Fruit fly (Drosophila melanogaster): ENCODE measurements around the gene CG9360.
A peak's percentile ranks its signal among the peaks of the same experiment; 100 is the strongest.

The CG9360 gene

DNA sequence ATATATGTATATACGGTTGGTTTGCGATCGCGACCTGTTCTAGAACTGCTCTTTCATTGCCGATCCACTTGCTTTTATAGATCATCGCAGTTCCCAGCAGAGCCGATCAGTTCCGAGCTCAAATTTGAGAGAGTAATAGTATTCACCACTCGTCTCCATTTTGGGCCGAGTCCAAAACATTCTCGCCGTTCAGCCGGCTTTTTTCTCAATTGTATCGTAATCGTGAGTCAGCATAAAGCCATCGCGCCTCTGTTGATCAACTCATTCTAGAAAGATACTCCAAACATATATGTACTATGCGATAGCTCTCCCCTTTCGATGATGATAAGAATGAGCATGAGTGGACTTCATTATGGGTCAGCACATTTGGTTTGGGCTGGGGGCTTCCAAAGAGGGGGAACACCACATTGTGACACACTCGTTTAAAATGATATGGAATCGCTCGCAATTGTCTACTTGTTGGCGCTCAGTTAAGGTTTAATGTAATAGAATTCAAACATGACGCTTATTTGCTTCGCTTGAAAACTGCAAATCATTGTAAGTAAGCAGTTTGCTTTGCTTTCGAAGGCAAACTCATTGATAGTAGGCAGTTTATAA is at the start of gene CG9360:
Gene CG9360, minus strand, starts transcription at position 51 of the 597 bp plus-strand sequence.
- TF ChIP-seq esn (GFP tag; optimal IDR thresholded peaks at IDR 0.05) = no peak
- TF ChIP-seq fd85E (GFP tag; optimal IDR thresholded peaks at IDR 0.05) = no peak
- TF ChIP-seq CG32006 (GFP tag; optimal IDR thresholded peaks at IDR 0.05) = no peak

DNA sequence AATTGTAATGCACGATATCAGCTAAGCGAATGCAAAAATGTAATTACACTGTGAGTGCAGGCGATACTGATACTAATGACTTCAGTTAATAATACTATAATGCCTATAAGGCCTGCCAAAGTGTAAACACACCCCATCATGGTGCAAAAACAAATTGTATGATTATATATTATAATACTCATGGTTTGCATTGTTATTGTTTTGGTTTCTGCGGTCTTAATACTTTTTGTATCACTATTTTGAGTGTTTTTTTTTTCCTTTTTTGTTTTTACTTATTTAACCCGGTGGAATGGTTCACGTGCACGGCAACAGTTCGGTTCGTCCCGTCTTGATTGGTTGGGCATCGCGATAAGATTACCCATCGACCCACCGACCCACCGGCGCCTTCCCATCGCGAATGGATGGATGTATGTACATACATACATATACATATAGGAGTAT is 49.4 kb upstream of the CG9360 start:
- peak in 1 of 2 experiments; percentile 44 for TF ChIP-seq ss (GFP tag; optimal IDR thresholded peaks at IDR 0.05)
- peak; percentile 97 for TF ChIP-seq svp (GFP tag)
- peak; percentile 24 for TF ChIP-seq CG32006 (GFP tag; optimal IDR thresholded peaks at IDR 0.05)
- TF ChIP-seq vri (GFP tag; optimal IDR thresholded peaks at IDR 0.05) = peak; percentile 24
- no peak for TF ChIP-seq spab (GFP tag; optimal IDR thresholded peaks at IDR 0.05)
- no peak for TF ChIP-seq Ets96B (tag; optimal IDR thresholded peaks at IDR 0.05)
- peak; percentile 51 for TF ChIP-seq Eip78C (GFP tag)
- peak; percentile 5 for TF ChIP-seq OdsH (GFP tag; optimal IDR thresholded peaks at IDR 0.05)
- TF ChIP-seq esn (GFP tag; optimal IDR thresholded peaks at IDR 0.05) = no peak

DNA sequence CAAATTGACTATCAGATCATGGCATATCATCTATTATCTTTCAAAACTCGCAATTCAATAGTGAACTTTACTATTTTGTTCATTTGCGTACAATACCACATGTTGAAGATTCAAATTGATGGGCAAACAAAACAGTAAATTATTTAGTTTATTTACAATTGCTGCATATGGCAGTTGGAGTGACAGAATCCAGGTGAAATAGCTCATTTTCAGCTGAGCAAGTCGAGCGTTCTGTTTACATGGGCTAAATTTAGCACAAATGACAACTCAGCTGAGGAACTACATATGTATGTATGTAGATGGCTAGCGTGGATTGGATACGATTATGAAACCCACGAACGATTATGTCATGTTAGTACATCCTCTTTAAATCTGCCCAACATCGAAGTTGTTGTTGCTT is 48.4 kb upstream of the CG9360 start:
- no peak for TF ChIP-seq pdm3 (GFP tag; optimal IDR thresholded peaks at IDR 0.05)
- TF ChIP-seq cyc (GFP tag; optimal IDR thresholded peaks at IDR 0.05) = no peak
- no peak for TF ChIP-seq CG11902 (GFP tag; optimal IDR thresholded peaks at IDR 0.05)
- TF ChIP-seq vri (GFP tag; optimal IDR thresholded peaks at IDR 0.05) = peak; percentile 44
- TF ChIP-seq fkh (GFP tag; optimal IDR thresholded peaks at IDR 0.05) = peak; percentile 54
- no peak for TF ChIP-seq Hr4 (GFP tag; optimal IDR thresholded peaks at IDR 0.05)
- no peak for TF ChIP-seq CG6163 (GFP tag; IDR thresholded peaks at IDR 0.05)

DNA sequence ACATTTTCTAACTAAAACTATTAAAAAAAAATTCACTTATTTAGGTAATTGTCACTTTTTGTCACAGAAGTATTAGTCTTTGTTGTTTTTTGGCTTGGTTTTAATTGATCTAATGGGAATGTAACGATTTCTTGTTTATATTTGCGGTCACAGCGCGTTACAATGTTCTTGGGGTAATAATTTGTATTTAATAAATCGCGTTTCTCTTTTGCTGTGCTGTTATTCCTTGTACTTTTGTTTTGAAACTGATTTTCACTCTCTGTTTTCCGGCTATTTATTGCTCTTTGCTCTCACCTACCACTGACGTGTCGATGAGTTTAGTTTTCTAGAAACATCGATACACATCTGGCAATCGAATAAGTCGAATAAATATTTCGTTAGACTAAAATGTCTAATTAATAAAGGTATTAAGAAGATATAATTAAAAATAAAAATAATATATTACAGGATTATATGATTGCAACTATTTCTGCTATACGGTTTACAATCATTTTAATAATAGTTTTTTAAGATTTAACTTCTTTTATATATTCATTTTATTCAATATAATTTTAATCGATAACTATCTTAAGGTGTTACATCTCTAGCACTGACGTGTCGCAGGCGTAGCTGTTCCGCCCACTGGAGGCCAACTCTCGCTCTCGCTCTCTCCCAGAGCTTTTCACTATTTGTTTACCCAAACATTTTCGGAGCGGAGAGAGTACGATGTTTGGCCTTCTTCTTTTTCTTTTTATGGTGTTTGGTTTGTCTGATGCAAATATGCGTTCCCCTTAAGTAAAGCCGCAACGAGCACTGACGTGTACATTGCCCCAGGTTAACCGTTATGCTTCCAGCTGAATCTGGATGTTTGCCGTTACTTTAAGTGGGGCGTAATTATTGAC is 42.7 kb upstream of the CG9360 start, which contains the start of gene Hsc70-3:
Gene Hsc70-3, minus strand, starts transcription at position 251 of the 881 bp plus-strand sequence.
- TF ChIP-seq fkh (GFP tag; optimal IDR thresholded peaks at IDR 0.05) (peak; percentile 92), CG6854 (GFP tag; optimal IDR thresholded peaks at IDR 0.05) (peak; percentile 63), esn (GFP tag; optimal IDR thresholded peaks at IDR 0.05) (peak; percentile 28), CG11762 (GFP tag; optimal IDR thresholded peaks at IDR 0.05; ENCODE audit: insufficient read depth) (no peak), Sox102F (GFP tag; optimal IDR thresholded peaks at IDR 0.05) (peak; percentile 42), achi (GFP tag; optimal IDR thresholded peaks at IDR 0.05) (peak; percentile 11), fd59A (GFP tag; optimal IDR thresholded peaks at IDR 0.05) (no peak), CG34406 (GFP tag; optimal IDR thresholded peaks at IDR 0.05) (peak; percentile 12), ss (GFP tag; optimal IDR thresholded peaks at IDR 0.05) (peak; percentile 38 to 53), vri (GFP tag; optimal IDR thresholded peaks at IDR 0.05) (peak; percentile 62), svp (GFP tag) (peak; percentile 55), CG3919 (GFP tag; optimal IDR thresholded peaks at IDR 0.05) (peak; percentile 22), dsx (GFP tag; optimal IDR thresholded peaks at IDR 0.05; ENCODE audit: poor library complexity, severe bottlenecking) (peak; percentile 30), CG15336 (GFP tag; IDR thresholded peaks at IDR 0.05) (peak; percentile 18; the same call in 1 of the 2 replicates), CG6163 (GFP tag; IDR thresholded peaks at IDR 0.05) (peak; percentile 16; the same call in 1 of the 3 replicates), Eip78C (GFP tag) (peak; percentile 81), lz (GFP tag; optimal IDR thresholded peaks at IDR 0.05) (no peak), Met (GFP tag; optimal IDR thresholded peaks at IDR 0.05) (peak; percentile 28), CG10631 (GFP tag; optimal IDR thresholded peaks at IDR 0.05) (peak; percentile 13), Hr4 (GFP tag; optimal IDR thresholded peaks at IDR 0.05) (no peak), CG8632 (GFP tag; optimal IDR thresholded peaks at IDR 0.05) (no peak), CG32006 (GFP tag; optimal IDR thresholded peaks at IDR 0.05) (peak; percentile 0), Blimp-1 (GFP tag; optimal IDR thresholded peaks at IDR 0.05) (no peak), topi (GFP tag; optimal IDR thresholded peaks at IDR 0.05) (peak; percentile 10), CG9139 (GFP tag; optimal IDR thresholded peaks at IDR 0.05) (peak; percentile 21), CG6276 (GFP tag; optimal IDR thresholded peaks at IDR 0.05) (peak; percentile 46), CG3032 (tag; optimal IDR thresholded peaks at IDR 0.05) (peak; percentile 13), CG6808 (GFP tag; optimal IDR thresholded peaks at IDR 0.05) (peak; percentile 29)
